Fruit fly (Drosophila melanogaster): ENCODE measurements around the gene Tl.
A peak's percentile ranks its signal among the peaks of the same experiment; 100 is the strongest.

The Tl gene

DNA sequence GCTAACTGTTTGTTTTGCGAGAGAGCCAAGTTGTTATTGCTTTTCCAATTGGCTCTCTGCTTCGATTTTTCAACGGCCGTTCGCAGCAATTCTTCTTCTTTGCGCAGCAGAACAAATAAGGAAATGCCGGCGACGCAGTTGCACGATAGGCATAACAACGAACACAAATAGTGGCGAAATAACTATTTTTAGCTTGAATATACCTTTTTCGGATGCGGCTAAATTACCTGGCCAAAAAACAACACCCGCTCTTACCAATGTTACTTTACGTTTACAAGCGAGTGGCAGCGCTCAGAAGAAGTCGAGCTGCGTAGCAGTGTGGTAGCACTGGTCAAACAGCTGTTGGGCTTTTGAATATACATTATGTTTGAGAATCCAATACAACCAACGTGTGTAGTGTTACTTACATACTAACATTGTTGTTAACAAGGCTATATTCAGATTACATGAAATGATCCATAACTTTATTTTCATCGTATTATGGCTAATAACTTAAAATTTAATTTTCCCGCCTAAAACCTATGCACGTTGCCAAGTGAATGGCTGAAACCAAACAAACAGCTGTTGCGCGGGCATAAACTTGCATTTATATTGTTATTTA lies 64.1 kb downstream of the Tl start, which contains the start of the genes Lerp and IntS12 (continued):
- TF ChIP-seq Myb (GFP tag; optimal IDR thresholded peaks at IDR 0.05) (peak; percentile 79), stwl (tag; optimal IDR thresholded peaks at IDR 0.05) (peak; percentile 72), CG6791 (GFP tag; IDR thresholded peaks at IDR 0.05; ENCODE audit: partially characterized antibody) (0 out of 3 replicates have a peak, but pooled peaks have one; percentile 17), CoRest (tag; optimal IDR thresholded peaks at IDR 0.05) (peak; percentile 50), HmgZ (tag; optimal IDR thresholded peaks at IDR 0.05) (peak; percentile 26), scrt (GFP tag; optimal IDR thresholded peaks at IDR 0.05) (peak; percentile 65), trem (tag; optimal IDR thresholded peaks at IDR 0.05) (peak; percentile 92), ems (GFP tag; optimal IDR thresholded peaks at IDR 0.05) (no peak), CG14710 (tag; optimal IDR thresholded peaks at IDR 0.05) (peak; percentile 99), Elba2 (GFP tag; optimal IDR thresholded peaks at IDR 0.05) (peak; percentile 90), CG9817 (tag; optimal IDR thresholded peaks at IDR 0.05) (no peak), CG13296 (GFP tag; optimal IDR thresholded peaks at IDR 0.05) (no peak), ttk (GFP tag; IDR thresholded peaks at IDR 0.05) (no peak), CG17361 (GFP tag; IDR thresholded peaks at IDR 0.05) (0 out of 3 replicates have a peak, but pooled peaks have one; percentile 15), peb (GFP tag; IDR thresholded peaks at IDR 0.05) (no peak), phol (tag; optimal IDR thresholded peaks at IDR 0.05) (peak; percentile 26), E2f1 (GFP tag; IDR thresholded peaks at IDR 0.05) (peak; percentile 27; the same call in 1 of the 2 replicates), sens (GFP tag) (peak; percentile 64), Vsx1 (GFP tag; optimal IDR thresholded peaks at IDR 0.05) (peak; percentile 15), CG6254 (GFP tag; optimal IDR thresholded peaks at IDR 0.05) (no peak), CG17385 (GFP tag; optimal IDR thresholded peaks at IDR 0.05) (peak; percentile 86), CG8924 (tag; optimal IDR thresholded peaks at IDR 0.05) (peak; percentile 9), BEAF-32 (GFP tag; optimal IDR thresholded peaks at IDR 0.05) (peak; percentile 28), CG9609 (GFP tag; optimal IDR thresholded peaks at IDR 0.05) (no peak), Camta (GFP tag; optimal IDR thresholded peaks at IDR 0.05) (peak; percentile 28), CG16813 (GFP tag; IDR thresholded peaks at IDR 0.05; ENCODE audit: partially characterized antibody) (peak; percentile 39; the same call in 1 of the 3 replicates), crp (GFP tag; optimal IDR thresholded peaks at IDR 0.05) (peak; percentile 91 to 98), yki (optimal IDR thresholded peaks at IDR 0.05) (peak; percentile 21), lola (GFP tag; optimal IDR thresholded peaks at IDR 0.05) (no peak), gfzf (GFP tag; optimal IDR thresholded peaks at IDR 0.05) (peak; percentile 34), CG2116 (GFP tag; optimal IDR thresholded peaks at IDR 0.05) (peak; percentile 44), CrebB (tag; optimal IDR thresholded peaks at IDR 0.05) (no peak), CG9437 (GFP tag; optimal IDR thresholded peaks at IDR 0.05) (peak; percentile 94), vvl (GFP tag; IDR thresholded peaks at IDR 0.05) (0 out of 2 replicates have a peak, but pooled peaks have one; percentile 16), Dp (GFP tag; optimal IDR thresholded peaks at IDR 0.05) (peak; percentile 82), onecut (GFP tag; IDR thresholded peaks at IDR 0.05) (peak; percentile 98)

DNA sequence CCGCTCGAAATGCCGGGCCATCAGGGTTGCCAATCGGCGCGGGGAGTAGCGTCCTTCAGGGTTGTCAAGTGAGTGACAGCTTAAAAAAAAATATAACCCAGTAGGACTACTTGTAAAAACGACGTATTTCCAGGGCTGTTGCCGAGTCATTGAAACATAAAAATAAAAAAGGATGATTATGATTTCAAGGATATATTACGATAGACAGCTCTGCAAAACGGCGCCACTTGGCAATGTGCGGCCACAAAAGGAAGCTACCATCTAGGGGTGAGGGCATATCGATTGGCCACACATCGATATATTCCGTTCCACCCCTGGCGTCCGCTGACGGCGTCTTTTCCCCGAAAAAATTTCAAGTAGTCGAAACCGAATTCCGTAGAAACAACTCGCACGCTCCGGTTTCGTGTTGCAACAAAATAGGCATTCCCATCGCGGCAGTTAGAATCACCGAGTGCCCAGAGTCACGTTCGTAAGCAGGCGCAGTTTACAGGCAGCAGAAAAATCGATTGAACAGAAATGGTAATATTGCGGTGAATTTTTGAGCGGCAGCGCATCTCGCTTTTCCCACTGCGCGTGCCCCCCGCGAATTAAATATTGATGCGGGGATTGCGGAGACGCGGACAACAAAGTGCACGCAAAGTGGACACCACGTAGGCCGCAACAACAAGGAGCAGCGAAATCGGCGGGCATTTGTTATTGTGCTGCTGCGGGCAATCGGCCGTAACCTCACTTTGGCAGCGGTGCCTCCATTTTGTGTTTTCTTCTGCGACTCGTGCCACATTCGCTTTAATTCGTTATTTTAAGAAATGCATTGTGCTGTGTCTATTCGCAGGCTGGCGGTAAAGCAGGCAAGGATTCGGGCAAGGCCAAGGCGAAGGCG lies 68.0 kb downstream of the Tl start, which contains the start of the genes ball and His2Av:
Gene ball, minus strand, starts transcription at position 231 of the 880 bp plus-strand sequence.
Gene His2Av, plus strand, starts transcription at position 353 of the 880 bp plus-strand sequence.
- TF ChIP-seq Rfx (GFP tag; IDR thresholded peaks at IDR 0.05) (peak; percentile 89), Elba2 (GFP tag; optimal IDR thresholded peaks at IDR 0.05) (peak; percentile 82), ttk (GFP tag; IDR thresholded peaks at IDR 0.05) (peak; percentile 64), Atf3 (GFP tag; optimal IDR thresholded peaks at IDR 0.05) (peak; percentile 73), wor (GFP tag; IDR thresholded peaks at IDR 0.05) (peak; percentile 38; the same call in 1 of the 2 replicates), gfzf (GFP tag; optimal IDR thresholded peaks at IDR 0.05) (peak; percentile 48), so (GFP tag; IDR thresholded peaks at IDR 0.05) (peak; percentile 71), CG12744 (GFP tag; optimal IDR thresholded peaks at IDR 0.05) (peak; percentile 82), mirr (GFP tag; optimal IDR thresholded peaks at IDR 0.05) (peak; percentile 42), Hr39 (optimal IDR thresholded peaks at IDR 0.05) (no peak), sima (GFP tag; optimal IDR thresholded peaks at IDR 0.05) (peak; percentile 70), Atf-2 (GFP tag; optimal IDR thresholded peaks at IDR 0.05) (peak; percentile 75), Ptx1 (GFP tag; IDR thresholded peaks at IDR 0.05) (peak; percentile 85), CG2875 (GFP tag; optimal IDR thresholded peaks at IDR 0.05) (peak; percentile 71), CG3838 (GFP tag; optimal IDR thresholded peaks at IDR 0.05) (peak; percentile 53), grn (GFP tag; optimal IDR thresholded peaks at IDR 0.05) (peak; percentile 22)
